Worm (Caenorhabditis elegans): ENCODE measurements around the gene srh-146.
"Not testable (repeated sequence)": the region's sequence is repeated elsewhere in the genome, so short reads cannot be mapped to it uniquely, and the experiment has no call there.

Gene srh-146

ce11 chrV:2934075-2934474 is 20.0 kb downstream of the srh-146 start, which contains the start of gene srh-247:
srh-247 (minus strand) TSS chrV:2934175.
- no peak for TF ChIP-seq dao-5 (tag; optimal IDR thresholded peaks at IDR 0.05)
- TF ChIP-seq W03F9.2 (tag; optimal IDR thresholded peaks at IDR 0.05), result no peak
- no peak for TF ChIP-seq him-1 (tag; optimal IDR thresholded peaks at IDR 0.05)

DNA sequence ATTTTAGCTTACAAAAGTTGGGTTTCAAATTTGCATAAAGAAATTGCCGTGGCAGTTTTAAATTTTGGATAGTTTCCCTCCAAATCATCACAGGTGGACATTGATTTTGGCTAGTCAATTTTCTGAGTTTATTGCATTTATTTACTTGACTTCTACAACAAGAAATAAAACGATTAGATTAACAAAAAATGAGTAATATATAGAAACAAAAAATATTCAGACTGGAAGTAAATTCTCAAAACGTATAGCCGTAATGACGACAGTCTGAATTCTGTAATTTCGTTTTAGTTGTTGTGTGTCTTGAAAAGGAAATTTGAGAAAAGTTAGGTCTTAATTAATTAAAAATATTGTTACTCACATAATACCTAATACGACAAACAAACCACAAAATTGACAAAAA is 24.4 kb downstream of the srh-146 start, which contains the start of gene srw-141:
srw-141 (minus strand) TSS at position 101 of the 400 bp plus-strand sequence.
- TF ChIP-seq W03F9.2 (tag; optimal IDR thresholded peaks at IDR 0.05) (no peak), dao-5 (tag; optimal IDR thresholded peaks at IDR 0.05) (no peak), him-1 (tag; optimal IDR thresholded peaks at IDR 0.05) (no peak)

DNA sequence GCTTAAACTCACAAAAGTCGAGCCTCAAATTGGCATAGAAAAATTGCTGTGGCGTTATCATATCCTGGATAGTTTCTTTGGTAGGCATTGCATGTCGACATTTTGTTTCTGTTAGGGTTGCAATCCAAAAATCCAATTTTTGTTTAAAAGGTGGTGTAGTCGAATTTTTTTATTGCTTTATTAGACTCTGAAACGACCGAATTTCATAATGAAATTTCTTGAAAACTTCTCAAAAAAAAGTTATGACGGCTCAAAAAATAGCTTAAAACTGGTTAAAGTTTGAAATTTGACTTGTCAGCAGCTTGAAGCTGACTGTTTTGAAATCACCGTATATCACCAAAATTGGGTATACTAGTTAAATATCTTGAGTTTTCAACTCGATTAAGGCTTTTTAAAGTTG is 27.4 kb downstream of the srh-146 start, which contains the start of gene srw-143:
srw-143 (minus strand) TSS at position 101 of the 400 bp plus-strand sequence.
- TF ChIP-seq dao-5 (tag; optimal IDR thresholded peaks at IDR 0.05) (no peak), him-1 (tag; optimal IDR thresholded peaks at IDR 0.05) (no peak), W03F9.2 (tag; optimal IDR thresholded peaks at IDR 0.05) (no peak)

- TF ChIP-seq W03F9.2 (tag; optimal IDR thresholded peaks at IDR 0.05), result no peak
- no peak for TF ChIP-seq dao-5 (tag; optimal IDR thresholded peaks at IDR 0.05)
- no peak for TF ChIP-seq him-1 (tag; optimal IDR thresholded peaks at IDR 0.05)
Measured at ce11 chrV:2942247-2942646, 28.2 kb downstream of the srh-146 start.

DNA sequence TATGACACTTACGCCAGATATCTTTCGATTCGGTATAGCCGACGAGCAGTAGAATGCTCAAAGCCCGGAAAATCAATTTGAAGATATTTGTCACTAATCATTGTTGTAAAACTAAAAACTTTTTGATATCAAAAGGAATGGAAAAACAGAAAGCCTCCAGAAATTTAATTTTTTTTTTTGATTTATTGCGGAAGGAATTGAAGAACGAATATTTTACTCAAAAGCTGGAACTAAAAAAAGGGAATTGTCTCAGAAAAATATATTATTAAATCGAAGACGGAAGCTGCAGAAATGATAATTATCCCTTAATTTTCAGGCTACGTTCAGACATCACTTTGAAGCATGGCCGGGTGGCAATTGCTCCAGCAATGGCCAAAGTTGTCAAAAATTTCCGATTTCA is 29.8 kb downstream of the srh-146 start, which contains the start of gene srw-137:
srw-137 (minus strand) TSS at position 101 of the 400 bp plus-strand sequence.
- TF ChIP-seq dao-5 (tag; optimal IDR thresholded peaks at IDR 0.05), result no peak
- TF ChIP-seq W03F9.2 (tag; optimal IDR thresholded peaks at IDR 0.05), result no peak

DNA sequence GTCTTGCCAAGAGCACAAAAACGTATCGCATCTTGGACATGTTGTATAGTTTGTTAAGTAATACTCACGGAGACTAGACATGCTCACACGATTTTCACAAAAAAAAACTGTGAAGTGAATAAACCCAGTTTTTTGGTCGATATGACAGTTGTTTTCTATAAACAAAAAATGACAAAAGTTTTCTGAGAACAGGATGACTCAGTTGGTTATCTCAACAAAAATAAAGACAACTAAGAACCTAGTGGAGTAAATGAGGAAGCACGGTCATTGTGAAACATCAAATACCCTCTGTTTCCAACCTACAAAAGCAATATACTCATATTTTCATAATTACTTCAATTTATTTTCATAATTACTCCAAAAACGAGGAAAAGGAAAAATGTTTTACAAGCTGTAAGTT is 31.6 kb downstream of the srh-146 start, which contains the start of gene srh-87:
srh-87 (minus strand) TSS at position 101 of the 400 bp plus-strand sequence.
- no peak for TF ChIP-seq him-1 (tag; optimal IDR thresholded peaks at IDR 0.05)
- TF ChIP-seq W03F9.2 (tag; optimal IDR thresholded peaks at IDR 0.05), result no peak
- TF ChIP-seq dao-5 (tag; optimal IDR thresholded peaks at IDR 0.05), result no peak

DNA sequence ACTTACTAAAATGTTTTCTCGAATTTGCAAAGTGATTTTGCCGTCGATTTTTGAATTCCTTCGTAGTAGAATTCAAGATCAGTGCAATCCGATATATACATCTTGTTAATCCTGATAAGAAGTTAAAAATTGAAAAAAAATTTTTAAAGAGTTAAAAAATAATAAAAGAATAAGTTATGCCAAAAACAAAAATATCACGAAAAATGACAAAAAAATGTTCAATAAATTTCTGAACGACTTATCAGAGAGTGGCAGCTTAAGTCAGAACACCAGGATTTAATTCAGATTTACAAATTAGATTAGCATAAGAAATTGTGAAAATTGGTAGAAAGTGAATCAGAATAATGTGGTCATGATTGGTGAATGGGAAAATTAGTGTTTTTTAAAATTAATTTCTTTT is 38.1 kb downstream of the srh-146 start, which contains the start of gene srw-122:
srw-122 (minus strand) TSS at position 101 of the 400 bp plus-strand sequence.
- TF ChIP-seq dao-5, W03F9.2, him-1 (tag; optimal IDR thresholded peaks at IDR 0.05): not testable (repeated sequence)

DNA sequence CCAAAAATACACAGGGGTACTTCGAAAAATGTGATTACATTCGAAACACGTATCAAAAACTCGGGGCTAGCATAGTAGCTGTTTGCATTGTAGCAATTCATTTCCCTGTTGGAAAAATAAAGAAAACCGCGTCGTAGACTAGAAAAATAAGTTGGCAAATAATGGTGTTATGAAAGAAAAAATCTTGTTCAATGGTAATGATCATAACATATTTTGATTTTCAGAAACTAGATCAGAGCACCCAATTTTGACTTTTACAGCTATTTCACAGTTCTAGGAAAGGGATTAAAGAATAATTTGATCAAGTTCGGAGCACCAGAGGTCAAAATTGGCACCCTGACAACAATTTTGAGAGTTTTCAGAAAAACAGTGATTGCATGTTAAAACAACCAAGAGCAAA is 41.3 kb downstream of the srh-146 start, which contains the start of gene srh-248:
srh-248 (minus strand) TSS at position 101 of the 400 bp plus-strand sequence.
- TF ChIP-seq him-1, dao-5, W03F9.2 (tag; optimal IDR thresholded peaks at IDR 0.05): not testable (repeated sequence)

DNA sequence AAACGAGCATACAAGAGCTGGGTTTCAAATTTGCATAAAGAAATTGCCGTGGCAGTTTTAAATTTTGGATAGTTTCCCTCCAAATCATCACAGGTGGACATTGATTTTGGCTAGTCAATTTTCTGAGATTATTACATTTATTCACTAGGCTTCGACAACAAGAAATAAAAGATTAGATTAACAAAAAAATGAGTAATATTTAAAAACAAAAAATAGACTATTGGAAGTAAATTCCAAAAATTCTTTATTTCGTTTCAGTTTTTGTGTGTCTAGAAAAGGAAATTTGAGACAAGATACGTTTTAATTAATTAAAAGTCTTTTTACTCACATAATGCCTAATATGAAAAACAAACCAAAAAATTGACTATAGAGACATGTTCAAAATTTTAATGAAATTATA is 44.2 kb downstream of the srh-146 start, which contains the start of gene srw-142:
srw-142 (minus strand) TSS at position 101 of the 400 bp plus-strand sequence.
- no peak for TF ChIP-seq W03F9.2 (tag; optimal IDR thresholded peaks at IDR 0.05)
- no peak for TF ChIP-seq dao-5 (tag; optimal IDR thresholded peaks at IDR 0.05)
- no peak for TF ChIP-seq him-1 (tag; optimal IDR thresholded peaks at IDR 0.05)

DNA sequence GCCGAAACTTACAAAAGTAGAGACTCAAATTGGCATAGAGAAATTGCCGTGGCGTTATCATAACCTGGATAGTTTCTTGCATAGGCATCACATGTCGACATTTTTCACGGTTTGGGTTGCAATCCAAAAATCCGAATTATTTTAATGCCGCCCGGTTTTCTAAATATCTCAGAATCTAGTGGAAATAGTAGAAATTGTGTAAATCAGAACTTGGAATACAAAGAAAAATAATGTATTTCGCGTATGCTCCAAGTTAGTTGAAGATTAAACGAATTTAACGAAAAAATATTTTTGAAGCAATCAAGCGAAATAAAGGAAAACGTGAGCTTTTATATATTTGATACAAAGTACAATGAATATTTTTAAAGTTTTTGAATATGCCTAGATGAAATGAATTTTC is 46.8 kb downstream of the srh-146 start, which contains the start of gene srw-144:
srw-144 (minus strand) TSS at position 101 of the 400 bp plus-strand sequence.
- no peak for TF ChIP-seq W03F9.2 (tag; optimal IDR thresholded peaks at IDR 0.05)
- no peak for TF ChIP-seq dao-5 (tag; optimal IDR thresholded peaks at IDR 0.05)
- TF ChIP-seq him-1 (tag; optimal IDR thresholded peaks at IDR 0.05), result no peak

DNA sequence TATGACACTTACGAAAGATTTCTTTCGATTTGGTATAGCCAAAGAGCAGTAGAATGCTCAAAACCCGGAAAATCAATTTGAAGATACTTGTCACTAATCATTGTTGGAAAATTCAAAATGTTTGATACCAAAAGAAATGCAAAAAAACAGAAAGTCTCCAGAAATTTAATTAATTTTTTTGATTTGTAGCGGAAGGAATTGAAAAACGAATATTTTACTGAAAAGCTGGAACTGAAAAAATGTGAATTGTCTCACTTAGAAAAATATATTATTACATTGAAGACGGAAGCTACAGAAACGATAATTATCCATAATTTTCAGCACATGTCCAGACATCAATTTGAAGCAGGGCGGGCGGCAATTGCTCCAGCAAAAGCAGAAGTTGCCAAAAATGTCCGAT is 48.9 kb downstream of the srh-146 start, which contains the start of gene srw-138:
srw-138 (minus strand) TSS at position 101 of the 400 bp plus-strand sequence.
- no peak for TF ChIP-seq him-1 (tag; optimal IDR thresholded peaks at IDR 0.05)
- no peak for TF ChIP-seq dao-5 (tag; optimal IDR thresholded peaks at IDR 0.05)

DNA sequence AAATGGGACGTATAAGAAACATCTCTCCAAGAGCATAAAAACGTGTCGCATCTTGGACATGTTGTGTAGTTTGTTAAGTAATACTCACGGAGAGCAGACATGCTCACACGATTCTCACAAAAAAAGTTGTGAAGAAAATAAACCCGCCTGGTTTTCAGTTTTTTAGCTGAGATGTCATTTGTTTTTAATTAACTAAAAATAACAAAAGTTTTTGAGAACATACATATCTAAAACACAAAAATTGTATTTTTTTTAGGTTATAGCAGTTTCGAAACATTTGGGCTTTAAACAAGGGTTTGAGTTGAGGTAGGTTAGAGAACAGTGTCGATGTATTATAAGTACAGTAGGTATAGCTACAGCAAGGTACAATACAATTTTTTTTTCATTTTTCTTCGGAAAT is 50.7 kb downstream of the srh-146 start, which contains the start of gene srh-88:
srh-88 (minus strand) TSS at position 101 of the 400 bp plus-strand sequence.
- TF ChIP-seq him-1 (tag; optimal IDR thresholded peaks at IDR 0.05), result no peak
- TF ChIP-seq W03F9.2 (tag; optimal IDR thresholded peaks at IDR 0.05), result no peak
- TF ChIP-seq dao-5 (tag; optimal IDR thresholded peaks at IDR 0.05), result no peak

Measured in whole organism, L4/young adult.